Worm (Caenorhabditis elegans) whole organism, L3 larva: Measurements from ENCODE around the gene nhr-19.
A peak's percentile ranks its signal among the peaks of the same experiment; 100 is the strongest.

ENCODE experiments used
- R02D3.7 ChIP-seq: fragments of 150-350 bp; optimal IDR thresholded peaks from 2 replicates; lab custom pipeline; 2014; ENCODE audit warnings: missing biosample characterization, missing genetic modification characterization
- ZK546.5 ChIP-seq: sonication (generic microtip); optimal IDR thresholded peaks from 2 replicates; lab custom pipeline; 2017; ENCODE audit warnings: missing biosample characterization, missing genetic modification characterization
- aly-2 ChIP-seq: fragments of 150-350 bp; optimal IDR thresholded peaks from 2 replicates; lab custom pipeline; 2014; ENCODE audit warnings: missing biosample characterization, missing genetic modification characterization
- ama-1 ChIP-seq: fragments of 150-350 bp; optimal IDR thresholded peaks from 2 replicates; lab custom pipeline; 2018
- ceh-16 ChIP-seq: sonication (generic microtip); optimal IDR thresholded peaks from 2 replicates; lab custom pipeline; 2017; ENCODE audit warnings: missing biosample characterization, missing genetic modification characterization
- ceh-28 ChIP-seq: fragments of 150-350 bp; optimal IDR thresholded peaks from 2 replicates; lab custom pipeline; 2014; ENCODE audit warnings: missing biosample characterization, missing genetic modification reagents, missing genetic modification characterization
- ceh-82 ChIP-seq: fragments of 150-350 bp; optimal IDR thresholded peaks from 2 replicates; lab custom pipeline; 2014; ENCODE audit warnings: missing biosample characterization, missing genetic modification characterization
- daf-12 ChIP-seq: fragments of 150-350 bp; optimal IDR thresholded peaks from 2 replicates; lab custom pipeline; 2014; ENCODE audit warnings: missing biosample characterization, missing genetic modification reagents, missing genetic modification characterization
- egl-27 ChIP-seq: sonication (generic microtip); optimal IDR thresholded peaks from 4 replicates; lab custom pipeline; 2017; ENCODE audit warnings: missing biosample characterization, missing genetic modification reagents, missing genetic modification characterization
- egl-5 ChIP-seq: fragments of 150-350 bp; optimal IDR thresholded peaks from 2 replicates; lab custom pipeline; 2017; ENCODE audit warnings: missing biosample characterization, missing genetic modification reagents, missing genetic modification characterization, inconsistent platforms
- elt-1 ChIP-seq: fragments of 150-350 bp; optimal IDR thresholded peaks from 2 replicates; lab custom pipeline; 2014; ENCODE audit warnings: missing biosample characterization, missing genetic modification characterization
- elt-2 ChIP-seq: sonication (generic microtip); optimal IDR thresholded peaks from 2 replicates; lab custom pipeline; 2016; ENCODE audit warnings: missing genetic modification reagents, mild to moderate bottlenecking, missing genetic modification characterization, missing compliant biosample characterization
- elt-3 ChIP-seq, 3 experiments: fragments of 150-350 bp in 1 of 3; sonication (generic microtip) in 2 of 3; optimal IDR thresholded peaks; 2 replicates in 2 of 3; 4 replicates in 1 of 3; lab custom pipeline; 2014 to 2017; ENCODE audit warnings: missing biosample characterization in 3 of 3, missing genetic modification characterization in 3 of 3
- fkh-10 ChIP-seq: sonication (generic microtip); optimal IDR thresholded peaks from 2 replicates; lab custom pipeline; 2017; ENCODE audit warnings: missing biosample characterization, missing genetic modification reagents, missing genetic modification characterization
- fkh-2 ChIP-seq: fragments of 150-350 bp; optimal IDR thresholded peaks from 2 replicates; lab custom pipeline; 2014; ENCODE audit warnings: missing biosample characterization, missing genetic modification reagents, missing genetic modification characterization
- fos-1 ChIP-seq: fragments of 150-350 bp; optimal IDR thresholded peaks from 2 replicates; lab custom pipeline; 2014; ENCODE audit warnings: missing biosample characterization, missing genetic modification characterization
- hmg-11 ChIP-seq: sonication (generic microtip); optimal IDR thresholded peaks from 2 replicates; lab custom pipeline; 2016; ENCODE audit warnings: missing genetic modification characterization, missing compliant biosample characterization
- jun-1 ChIP-seq: fragments of 150-350 bp; optimal IDR thresholded peaks from 2 replicates; lab custom pipeline; 2014; ENCODE audit warnings: missing biosample characterization, missing genetic modification reagents, missing genetic modification characterization
- lin-15B ChIP-seq: fragments of 150-350 bp; optimal IDR thresholded peaks from 2 replicates; lab custom pipeline; 2014; ENCODE audit warnings: missing biosample characterization, missing genetic modification characterization
- lin-39 ChIP-seq: fragments of 150-350 bp; optimal IDR thresholded peaks from 2 replicates; lab custom pipeline; 2018; ENCODE audit warnings: missing biosample characterization, missing genetic modification reagents, missing genetic modification characterization
- lsy-12 ChIP-seq: sonication (generic microtip); optimal IDR thresholded peaks from 2 replicates; lab custom pipeline; 2016; ENCODE audit warnings: mild to moderate bottlenecking, missing genetic modification characterization, missing compliant biosample characterization
- mdl-1 ChIP-seq: fragments of 150-350 bp; optimal IDR thresholded peaks from 2 replicates; lab custom pipeline; 2014; ENCODE audit warnings: missing biosample characterization, missing genetic modification characterization
- mml-1 ChIP-seq: fragments of 150-350 bp; sonication (generic microtip); optimal IDR thresholded peaks from 3 replicates; lab custom pipeline; 2014; ENCODE audit warnings: missing biosample characterization, missing genetic modification characterization
- nfya-1 ChIP-seq: sonication (generic microtip); optimal IDR thresholded peaks from 2 replicates; lab custom pipeline; 2017; ENCODE audit warnings: missing genetic modification characterization, mild to moderate bottlenecking, missing compliant biosample characterization, antibody characterized with exemption, moderate library complexity; ENCODE audit not compliant: insufficient read depth
- nhr-11 ChIP-seq: fragments of 150-350 bp; optimal IDR thresholded peaks from 2 replicates; lab custom pipeline; 2014; ENCODE audit warnings: missing biosample characterization, missing genetic modification characterization
- nhr-12 ChIP-seq: fragments of 150-350 bp; optimal IDR thresholded peaks from 2 replicates; lab custom pipeline; 2014; ENCODE audit warnings: missing biosample characterization, missing genetic modification characterization
- nhr-23 ChIP-seq: fragments of 150-350 bp; optimal IDR thresholded peaks from 2 replicates; lab custom pipeline; 2014; ENCODE audit warnings: missing biosample characterization, missing genetic modification reagents, missing genetic modification characterization
- nhr-25 ChIP-seq: sonication (generic microtip); optimal IDR thresholded peaks from 2 replicates; lab custom pipeline; 2017; ENCODE audit warnings: missing biosample characterization, missing genetic modification characterization
- nhr-28 ChIP-seq: fragments of 150-350 bp; optimal IDR thresholded peaks from 2 replicates; lab custom pipeline; 2014; ENCODE audit warnings: missing biosample characterization, missing genetic modification characterization
- nhr-43 ChIP-seq: sonication (generic microtip); optimal IDR thresholded peaks from 2 replicates; lab custom pipeline; 2016; ENCODE audit warnings: mild to moderate bottlenecking, missing genetic modification characterization, missing compliant biosample characterization; ENCODE audit not compliant: poor library complexity, severe bottlenecking
- nhr-67 ChIP-seq: fragments of 150-350 bp; optimal IDR thresholded peaks from 2 replicates; lab custom pipeline; 2014; ENCODE audit warnings: missing biosample characterization, missing genetic modification characterization
- nhr-76 ChIP-seq: fragments of 150-350 bp; sonication (generic microtip); optimal IDR thresholded peaks from 5 replicates; lab custom pipeline; 2014; ENCODE audit warnings: missing biosample characterization, missing genetic modification characterization
- nhr-77 ChIP-seq: fragments of 150-350 bp; optimal IDR thresholded peaks from 2 replicates; lab custom pipeline; 2014; ENCODE audit warnings: missing biosample characterization, missing genetic modification characterization
- pha-4 ChIP-seq: fragments of 150-350 bp; optimal IDR thresholded peaks from 2 replicates; lab custom pipeline; 2014; ENCODE audit warnings: missing biosample characterization, missing genetic modification reagents, missing genetic modification characterization
- pqm-1 ChIP-seq: fragments of 150-350 bp; optimal IDR thresholded peaks from 2 replicates; lab custom pipeline; 2017; ENCODE audit warnings: missing biosample characterization, missing genetic modification characterization, inconsistent platforms
- sea-2 ChIP-seq: fragments of 150-350 bp; sonication (generic microtip); optimal IDR thresholded peaks from 4 replicates; lab custom pipeline; 2014; ENCODE audit warnings: missing biosample characterization, missing genetic modification reagents, missing genetic modification characterization
- skn-1 ChIP-seq: fragments of 150-350 bp; optimal IDR thresholded peaks from 2 replicates; lab custom pipeline; 2014; ENCODE audit warnings: missing biosample characterization, missing genetic modification characterization
- snpc-4 ChIP-seq: fragments of 150-350 bp; optimal IDR thresholded peaks from 2 replicates; lab custom pipeline; 2014; ENCODE audit warnings: missing biosample characterization, missing genetic modification characterization
- tbx-2 ChIP-seq: sonication (generic microtip); optimal IDR thresholded peaks from 2 replicates; lab custom pipeline; 2016; ENCODE audit warnings: mild to moderate bottlenecking, missing genetic modification characterization, missing compliant biosample characterization
- unc-39 ChIP-seq: sonication (generic microtip); optimal IDR thresholded peaks from 4 replicates; lab custom pipeline; 2017; ENCODE audit warnings: missing biosample characterization, missing genetic modification characterization
- unc-62 ChIP-seq: fragments of 150-350 bp; sonication (generic microtip); optimal IDR thresholded peaks from 4 replicates; lab custom pipeline; 2014; ENCODE audit warnings: missing biosample characterization, missing genetic modification reagents, missing genetic modification characterization
- zag-1 ChIP-seq: fragments of 150-350 bp; optimal IDR thresholded peaks from 2 replicates; lab custom pipeline; 2014; ENCODE audit warnings: missing biosample characterization, missing genetic modification characterization
- ztf-11 ChIP-seq: fragments of 150-350 bp; optimal IDR thresholded peaks from 2 replicates; lab custom pipeline; 2014; ENCODE audit warnings: missing biosample characterization, missing genetic modification characterization
- ztf-4 ChIP-seq: fragments of 150-350 bp; optimal IDR thresholded peaks from 2 replicates; lab custom pipeline; 2014; ENCODE audit warnings: missing biosample characterization, missing genetic modification characterization

Gene nhr-19

ce11 chrII:9604063-9604462 lies 1.3 kb downstream of the nhr-19 start (continued):
- TF ChIP-seq pqm-1 (tag; lab: Kevin White, UChicago) = peak; percentile 87
- peak; percentile 68 for TF ChIP-seq elt-2
- no peak for TF ChIP-seq elt-3 (tag; optimal IDR thresholded peaks at IDR 0.05; lab: Kevin White, UChicago)
- no peak for TF ChIP-seq nhr-23 (tag; lab: Kevin White, UChicago)
- TF ChIP-seq mml-1 (tag; lab: Kevin White, UChicago) = no peak
- peak; percentile 35 for TF ChIP-seq ama-1 (lab: Kevin White, UChicago)
- no peak for TF ChIP-seq nhr-67 (tag; lab: Kevin White, UChicago)
- TF ChIP-seq nhr-25 (tag; lab: Kevin White, UChicago) = no peak
- TF ChIP-seq mdl-1 = no peak
- no peak for TF ChIP-seq daf-12 (tag; lab: Kevin White, UChicago)
- TF ChIP-seq unc-62 (GFP tag; lab: Kevin White, UChicago) = no peak
- TF ChIP-seq ZK546.5 (tag; lab: Kevin White, UChicago) = no peak
- TF ChIP-seq ztf-11 (tag; lab: Kevin White, UChicago) = no peak
- no peak for TF ChIP-seq ceh-82 (tag; lab: Kevin White, UChicago)
- peak; percentile 3 for TF ChIP-seq nfya-1 (tag; lab: Kevin White, UChicago)
- TF ChIP-seq ceh-16 = no peak
- TF ChIP-seq lin-15B = no peak
- TF ChIP-seq unc-39 = no peak

ce11 chrII:9603419-9603818 lies 1.9 kb downstream of the nhr-19 start:
- TF ChIP-seq ztf-11 (tag; lab: Kevin White, UChicago) (no peak), nhr-23 (tag; lab: Kevin White, UChicago) (peak; percentile 96), lsy-12 (peak; percentile 86), lin-15B (peak; percentile 63), nhr-28 (tag; lab: Kevin White, UChicago) (no peak), elt-2 (peak; percentile 91), nhr-25 (tag; lab: Kevin White, UChicago) (peak; percentile 97), egl-27 (peak; percentile 41), tbx-2 (tag; lab: Kevin White, UChicago) (peak; percentile 74), pqm-1 (tag; lab: Kevin White, UChicago) (peak; percentile 98), nhr-11 (tag; lab: Kevin White, UChicago) (peak; percentile 98), nfya-1 (tag; lab: Kevin White, UChicago) (peak; percentile 94), snpc-4 (tag; lab: Kevin White, UChicago) (peak; percentile 42), unc-62 (GFP tag; lab: Kevin White, UChicago) (peak; percentile 91), ama-1 (lab: Kevin White, UChicago) (peak; percentile 75), R02D3.7 (tag; lab: Kevin White, UChicago) (peak; percentile 52), hmg-11 (peak; percentile 87), elt-3 (tag; optimal IDR thresholded peaks at IDR 0.05; lab: Kevin White, UChicago) (peak in 2 of 3 experiments; percentile 9 to 91), fkh-2 (tag; lab: Kevin White, UChicago) (peak; percentile 88), fos-1 (no peak), lin-39 (peak; percentile 86), nhr-12 (tag; lab: Kevin White, UChicago) (no peak), jun-1 (peak; percentile 97), skn-1 (tag; lab: Kevin White, UChicago) (peak; percentile 86), ceh-82 (tag; lab: Kevin White, UChicago) (no peak), elt-1 (tag; lab: Kevin White, UChicago) (peak; percentile 73), nhr-77 (tag; lab: Kevin White, UChicago) (no peak), ceh-28 (tag; lab: Kevin White, UChicago) (peak; percentile 81), mdl-1 (peak; percentile 100), daf-12 (tag; lab: Kevin White, UChicago) (peak; percentile 10), egl-5 (tag; lab: Kevin White, UChicago) (peak; percentile 92), zag-1 (tag; lab: Kevin White, UChicago) (no peak), ztf-4 (peak; percentile 75), aly-2 (tag; lab: Kevin White, UChicago) (no peak), sea-2 (GFP tag; lab: Kevin White, UChicago) (no peak), mml-1 (tag; lab: Kevin White, UChicago) (peak; percentile 69), fkh-10 (no peak), nhr-76 (tag; lab: Kevin White, UChicago) (peak; percentile 67), ceh-16 (no peak), nhr-43 (tag; lab: Kevin White, UChicago) (peak; percentile 97), pha-4 (tag; lab: Kevin White, UChicago) (peak; percentile 99)
